Worm (Caenorhabditis elegans): ENCODE data around the gene mig-38.

mig-38 gene

ce11 chrIV:11625482-11625881 is 31.4 kb downstream of the mig-38 start, which contains the start of gene lys-5:
TSS of gene lys-5 (minus strand) at chrIV:11625582.
- TF ChIP-seq crh-2 (tag; optimal IDR thresholded peaks at IDR 0.05) (no peak), zag-1 (tag; optimal IDR thresholded peaks at IDR 0.05) (no peak)

- TF ChIP-seq sem-4 (tag; optimal IDR thresholded peaks at IDR 0.05) (no peak), nhr-12 (tag; optimal IDR thresholded peaks at IDR 0.05) (no peak), nhr-129 (tag; optimal IDR thresholded peaks at IDR 0.05) (no peak), mdl-1 (tag; optimal IDR thresholded peaks at IDR 0.05) (no peak), unc-39 (tag; optimal IDR thresholded peaks at IDR 0.05) (no peak), fos-1 (tag; optimal IDR thresholded peaks at IDR 0.05) (no peak), F13H6.1 (tag; optimal IDR thresholded peaks at IDR 0.05) (no peak), snpc-4 (tag; optimal IDR thresholded peaks at IDR 0.05) (no peak), C34F6.9 (tag; optimal IDR thresholded peaks at IDR 0.05) (no peak), unc-62 (GFP tag; optimal IDR thresholded peaks at IDR 0.05) (no peak), nhr-237 (tag; optimal IDR thresholded peaks at IDR 0.05) (no peak), lin-13 (GFP tag; optimal IDR thresholded peaks at IDR 0.05) (no peak), nhr-11 (tag; optimal IDR thresholded peaks at IDR 0.05) (no peak), unc-55 (GFP tag; optimal IDR thresholded peaks at IDR 0.05) (no peak), crh-2 (tag; optimal IDR thresholded peaks at IDR 0.05) (no peak), skn-1 (tag; optimal IDR thresholded peaks at IDR 0.05) (no peak)
These were observed 33.8 kb downstream of the mig-38 start, which contains the start of gene lys-6 for ce11 chrIV:11627847-11628246. TSS of gene lys-6 (minus strand) at chrIV:11627947.

ce11 chrIV:11631750-11632149 is 37.7 kb downstream of the mig-38 start, which contains the start of gene F58B3.4:
TSS of gene F58B3.4 (minus strand) at chrIV:11631850.
- TF ChIP-seq ztf-4 (tag; optimal IDR thresholded peaks at IDR 0.05): no peak
- TF ChIP-seq aly-2 (tag; optimal IDR thresholded peaks at IDR 0.05): no peak
- no peak for TF ChIP-seq nhr-25 (tag; optimal IDR thresholded peaks at IDR 0.05)
- TF ChIP-seq skn-1 (tag; optimal IDR thresholded peaks at IDR 0.05): no peak
- TF ChIP-seq zag-1 (tag; optimal IDR thresholded peaks at IDR 0.05): no peak

ce11 chrIV:11635437-11636408 is 41.7 kb downstream of the mig-38 start, which contains the start of gene mars-1:
TSS of gene mars-1 (minus strand) at chrIV:11635487.
- peak; percentile 93 for TF ChIP-seq C34F6.9 (tag; optimal IDR thresholded peaks at IDR 0.05)
- peak; percentile 71 for TF ChIP-seq crh-2 (tag; optimal IDR thresholded peaks at IDR 0.05)
- peak; percentile 56 for TF ChIP-seq F13H6.1 (tag; optimal IDR thresholded peaks at IDR 0.05)
- no peak for TF ChIP-seq mbf-1 (tag; optimal IDR thresholded peaks at IDR 0.05)
- peak; percentile 50 for TF ChIP-seq skn-1 (tag; optimal IDR thresholded peaks at IDR 0.05)
- no peak for TF ChIP-seq nhr-10 (tag; optimal IDR thresholded peaks at IDR 0.05)
- peak; percentile 10 for TF ChIP-seq zag-1 (tag; optimal IDR thresholded peaks at IDR 0.05)
- no peak for TF ChIP-seq dmd-4 (tag; optimal IDR thresholded peaks at IDR 0.05)
- TF ChIP-seq unc-55 (GFP tag; optimal IDR thresholded peaks at IDR 0.05): peak; percentile 80
- TF ChIP-seq lin-39 (tag; optimal IDR thresholded peaks at IDR 0.05): no peak
- TF ChIP-seq nhr-129 (tag; optimal IDR thresholded peaks at IDR 0.05): peak; percentile 80
- TF ChIP-seq sma-9 (GFP tag; optimal IDR thresholded peaks at IDR 0.05): peak; percentile 61
- no peak for TF ChIP-seq sma-9 (tag; optimal IDR thresholded peaks at IDR 0.05)
- TF ChIP-seq ztf-4 (tag; optimal IDR thresholded peaks at IDR 0.05): no peak
- TF ChIP-seq nhr-25 (tag; optimal IDR thresholded peaks at IDR 0.05): peak; percentile 49
- no peak for TF ChIP-seq unc-62 (GFP tag; optimal IDR thresholded peaks at IDR 0.05)
- no peak for TF ChIP-seq sem-4 (tag; optimal IDR thresholded peaks at IDR 0.05)
- peak; percentile 51 to 86 for TF ChIP-seq lsy-2 (tag; optimal IDR thresholded peaks at IDR 0.05)
- peak; percentile 17 for TF ChIP-seq fos-1 (tag; optimal IDR thresholded peaks at IDR 0.05)
- TF ChIP-seq lin-13 (GFP tag; optimal IDR thresholded peaks at IDR 0.05): peak; percentile 53
- TF ChIP-seq egl-27 (tag; optimal IDR thresholded peaks at IDR 0.05): no peak
- peak; percentile 84 for TF ChIP-seq sma-3 (GFP tag; optimal IDR thresholded peaks at IDR 0.05)
- TF ChIP-seq gmeb-1 (tag; optimal IDR thresholded peaks at IDR 0.05): peak; percentile 48

- TF ChIP-seq zag-1 (tag; optimal IDR thresholded peaks at IDR 0.05) (no peak), sma-3 (GFP tag; optimal IDR thresholded peaks at IDR 0.05) (no peak), C34F6.9 (tag; optimal IDR thresholded peaks at IDR 0.05) (peak; percentile 10), ama-1 (optimal IDR thresholded peaks at IDR 0.05) (no peak), mbf-1 (tag; optimal IDR thresholded peaks at IDR 0.05) (no peak), nhr-12 (tag; optimal IDR thresholded peaks at IDR 0.05) (no peak), gmeb-1 (tag; optimal IDR thresholded peaks at IDR 0.05) (peak; percentile 27), sma-9 (GFP tag; optimal IDR thresholded peaks at IDR 0.05) (peak; percentile 27), sma-9 (tag; optimal IDR thresholded peaks at IDR 0.05) (no peak), nhr-129 (tag; optimal IDR thresholded peaks at IDR 0.05) (peak; percentile 40), ceh-16 (tag; optimal IDR thresholded peaks at IDR 0.05) (no peak), lin-39 (tag; optimal IDR thresholded peaks at IDR 0.05) (no peak), elt-3 (tag; optimal IDR thresholded peaks at IDR 0.05) (no peak), crh-2 (tag; optimal IDR thresholded peaks at IDR 0.05) (peak; percentile 19), lsy-2 (tag; optimal IDR thresholded peaks at IDR 0.05) (peak in 1 of 2 experiments; percentile 43), alr-1 (tag; optimal IDR thresholded peaks at IDR 0.05) (no peak), nhr-25 (tag; optimal IDR thresholded peaks at IDR 0.05) (peak; percentile 3)
These were observed 42.3 kb downstream of the mig-38 start, which contains the start of gene F58B3.6 for ce11 chrIV:11636409-11636723. TSS of gene F58B3.6 (plus strand) at chrIV:11636648.
